Worm (Caenorhabditis elegans) whole organism, L4/young adult: ENCODE results near the gene H35B03.2.

Experiments
- W03F9.2 ChIP-seq: fragments of 150-350 bp; optimal IDR thresholded peaks from 2 replicates; lab custom pipeline; 2014; ENCODE audit warnings: missing biosample characterization, missing genetic modification characterization
- him-1 ChIP-seq: sonication (generic microtip); optimal IDR thresholded peaks from 2 replicates; lab custom pipeline; 2016; ENCODE audit warnings: missing genotype, missing genetic modification reagents, missing genetic modification characterization, missing compliant biosample characterization

DNA sequence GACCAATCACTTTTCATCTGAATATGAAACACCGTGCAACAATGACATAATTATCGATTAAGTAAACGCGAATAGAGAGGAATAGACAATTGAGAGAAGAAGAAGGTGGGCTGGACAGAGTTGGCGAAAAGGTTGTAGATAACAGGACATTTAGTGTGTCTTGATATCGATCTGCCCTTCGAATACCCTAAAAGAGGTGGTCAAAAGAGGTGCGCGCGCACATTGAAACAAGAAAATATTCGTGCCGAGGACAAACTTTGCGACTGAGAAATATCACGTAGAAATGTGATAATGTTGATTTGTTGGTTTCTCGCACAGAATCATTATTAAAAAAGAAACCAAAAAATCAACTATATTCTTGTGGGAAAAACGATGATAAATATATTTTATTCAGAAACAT, 18.4 kb upstream of the H35B03.2 start:
- TF ChIP-seq W03F9.2 (tag; lab: Kevin White, UChicago) (no peak), him-1 (tag; lab: Kevin White, UChicago) (no peak)
